Worm (Caenorhabditis elegans) whole organism, midembryonic: ENCODE data around the gene ssr-2.
A peak's percentile ranks its signal among the peaks of the same experiment; 100 is the strongest.

ENCODE experiments used
- T22C8.4 ChIP-seq: fragments of 200-800 bp; sonication (Bioruptor generic); IDR thresholded peaks from 2 replicates; pipeline ENCODE4 v1.3.6; 2022; ENCODE audit warnings: missing genetic modification characterization, missing compliant biosample characterization
- cog-1 ChIP-seq: sonication (generic microtip); optimal IDR thresholded peaks from 2 replicates; lab custom pipeline; 2016; ENCODE audit warnings: missing genetic modification characterization, missing compliant biosample characterization
- flt-1 ChIP-seq: fragments of 200-800 bp; sonication (Bioruptor generic); IDR thresholded peaks from 2 replicates; pipeline ENCODE4 v1.3.6; 2022; ENCODE audit warnings: missing genetic modification characterization, missing compliant biosample characterization
- klf-2 ChIP-seq: fragments of 200-800 bp; sonication (Bioruptor generic); conservative IDR thresholded peaks from 2 replicates; pipeline ENCODE4 v1.3.6; 2022; ENCODE audit warnings: missing genetic modification reagents, missing genetic modification characterization, missing compliant biosample characterization
- med-1 ChIP-seq: sonication (generic microtip); optimal IDR thresholded peaks from 2 replicates; lab custom pipeline; 2017; ENCODE audit warnings: missing genetic modification characterization, mild to moderate bottlenecking, missing compliant biosample characterization, antibody characterized with exemption, missing genetic modification reagents; ENCODE audit not compliant: insufficient read depth
- ref-1 ChIP-seq: fragments of 200-800 bp; sonication (Bioruptor generic); conservative IDR thresholded peaks from 2 replicates; pipeline ENCODE4 v1.3.6; 2022; ENCODE audit warnings: missing genetic modification reagents, missing genetic modification characterization, missing compliant biosample characterization
- tab-1 ChIP-seq: fragments of 200-800 bp; sonication (Bioruptor generic); IDR thresholded peaks from 2 replicates; pipeline ENCODE4 v1.3.6; 2022; ENCODE audit warnings: missing genetic modification characterization, missing compliant biosample characterization
- ztf-23 ChIP-seq: fragments of 200-800 bp; sonication (Bioruptor generic); IDR thresholded peaks from 2 replicates; pipeline ENCODE4 v1.3.6; 2022; ENCODE audit warnings: missing genetic modification reagents, missing genetic modification characterization, missing compliant biosample characterization
- ztf-29 ChIP-seq: fragments of 200-800 bp; sonication (Bioruptor generic); IDR thresholded peaks from 2 replicates; pipeline ENCODE4 v1.3.6; 2022; ENCODE audit warnings: missing genetic modification reagents, missing genetic modification characterization, missing compliant biosample characterization

ssr-2 gene

DNA sequence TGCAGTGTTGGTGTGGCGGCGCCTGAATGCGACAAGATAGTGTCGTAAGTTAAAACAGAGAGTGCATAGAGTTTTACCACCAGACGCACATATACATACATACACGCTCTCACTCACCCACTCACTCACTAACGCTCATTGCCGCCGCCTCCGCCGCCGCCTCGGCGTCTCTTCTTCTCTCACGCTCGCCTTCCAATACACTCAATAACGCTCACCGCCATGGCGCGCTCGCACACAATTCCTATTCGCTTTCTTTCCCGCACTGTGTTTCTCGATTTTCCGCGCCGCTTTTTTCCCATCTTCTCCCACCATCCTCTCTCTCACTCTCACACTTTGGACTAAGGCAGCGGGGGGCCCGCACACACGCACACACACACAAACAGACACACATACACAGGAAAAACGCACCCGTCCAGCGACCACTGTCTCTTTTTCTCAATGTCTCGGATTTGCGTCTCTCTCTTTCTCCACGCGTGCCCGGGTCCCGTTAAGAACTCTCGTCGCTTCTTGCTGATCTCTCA lies 24.9 kb upstream of the ssr-2 start, which contains the start of gene kin-29:
TSS of gene kin-29 (minus strand) at position 51 of the 521 bp plus-strand sequence.
- TF ChIP-seq ztf-23 (GFP tag; lab: Robert Waterston, UW) (no peak; the same call in 1 of the 2 replicates), ref-1 (GFP tag; lab: Robert Waterston, UW) (0 out of 2 replicates have a peak, but pooled peaks have one; percentile 32), tab-1 (GFP tag; lab: Robert Waterston, UW) (peak; percentile 14; the same call in 1 of the 2 replicates), T22C8.4 (no peak), ztf-29 (peak; percentile 50), med-1 (no peak), klf-2 (GFP tag; lab: Robert Waterston, UW) (no peak), cog-1 (peak; percentile 73), flt-1 (GFP tag; lab: Robert Waterston, UW) (peak; percentile 43; the same call in 1 of the 2 replicates)

DNA sequence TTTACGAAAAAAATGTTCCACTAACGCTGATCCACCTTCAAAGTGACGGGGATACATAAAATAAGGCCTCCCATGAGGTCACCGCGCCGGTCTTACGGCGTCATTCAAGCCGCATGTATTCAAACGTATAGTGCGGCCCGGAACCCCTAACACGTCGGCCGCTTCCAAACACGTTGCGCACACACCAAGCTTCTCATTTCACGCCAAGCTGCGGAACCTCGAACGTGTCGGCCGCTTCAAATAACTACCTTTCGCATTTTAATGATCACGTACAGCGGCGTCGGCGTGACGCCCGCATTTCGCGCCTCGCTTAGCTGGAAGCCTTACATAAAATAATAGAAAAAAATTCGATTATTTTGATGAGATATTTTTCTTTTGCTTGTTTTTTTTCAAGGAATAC lies 16.0 kb upstream of the ssr-2 start:
- TF ChIP-seq ztf-23 (GFP tag; lab: Robert Waterston, UW) (no peak), ref-1 (GFP tag; lab: Robert Waterston, UW) (no peak), tab-1 (GFP tag; lab: Robert Waterston, UW) (no peak), klf-2 (GFP tag; lab: Robert Waterston, UW) (no peak), ztf-29 (no peak), T22C8.4 (no peak), med-1 (no peak), cog-1 (no peak), flt-1 (GFP tag; lab: Robert Waterston, UW) (no peak)

DNA sequence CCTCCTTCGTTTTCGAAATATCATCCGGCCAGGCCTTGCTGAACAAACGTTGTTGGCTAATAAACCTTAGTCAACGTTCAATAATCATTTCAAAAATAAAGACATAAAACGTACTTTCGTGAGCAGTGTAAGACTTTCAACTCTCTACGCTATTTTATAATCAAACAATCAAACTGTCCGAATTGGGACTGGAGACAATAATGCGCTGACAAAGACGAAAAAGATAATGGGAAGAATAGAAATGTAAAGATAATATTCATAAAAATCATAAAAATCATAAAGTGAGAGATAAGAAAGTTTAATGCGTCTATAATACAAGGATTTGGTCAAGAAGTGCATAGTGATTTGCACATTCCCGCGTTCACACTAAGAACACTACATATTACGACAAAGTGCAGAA lies 14.2 kb upstream of the ssr-2 start:
- TF ChIP-seq T22C8.4 (no peak), ztf-23 (GFP tag; lab: Robert Waterston, UW) (no peak), cog-1 (no peak), flt-1 (GFP tag; lab: Robert Waterston, UW) (no peak), klf-2 (GFP tag; lab: Robert Waterston, UW) (no peak), med-1 (no peak), tab-1 (GFP tag; lab: Robert Waterston, UW) (no peak), ztf-29 (no peak), ref-1 (GFP tag; lab: Robert Waterston, UW) (no peak)

DNA sequence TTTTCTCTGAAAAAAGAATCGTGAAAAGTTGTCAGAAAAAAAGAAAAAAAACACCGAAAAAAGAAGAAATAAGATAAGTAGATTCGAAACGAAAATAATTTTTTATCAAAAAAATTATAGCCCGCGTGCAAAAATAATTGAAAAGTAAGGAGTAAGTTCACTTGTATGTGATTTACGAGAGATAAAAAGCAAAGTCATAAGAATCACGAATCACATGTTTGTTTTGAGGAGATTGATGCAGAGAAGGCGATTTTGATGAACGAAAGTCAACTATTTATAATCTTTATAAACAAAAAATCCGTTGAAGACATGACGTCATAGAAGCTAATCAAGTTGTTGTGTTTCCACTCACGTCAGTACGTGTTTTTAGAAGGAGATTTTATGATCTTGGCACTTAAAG lies 12.7 kb upstream of the ssr-2 start, which contains the start of gene Y71H10B.1:
TSS of gene Y71H10B.1 (minus strand) at position 6 of the 400 bp plus-strand sequence.
- TF ChIP-seq klf-2 (GFP tag; lab: Robert Waterston, UW), result no peak
- TF ChIP-seq med-1, result no peak
- no peak for TF ChIP-seq tab-1 (GFP tag; lab: Robert Waterston, UW)
- no peak for TF ChIP-seq ztf-23 (GFP tag; lab: Robert Waterston, UW)
- no peak for TF ChIP-seq ztf-29
- TF ChIP-seq cog-1, result no peak
- TF ChIP-seq ref-1 (GFP tag; lab: Robert Waterston, UW), result no peak
- TF ChIP-seq T22C8.4, result no peak

DNA sequence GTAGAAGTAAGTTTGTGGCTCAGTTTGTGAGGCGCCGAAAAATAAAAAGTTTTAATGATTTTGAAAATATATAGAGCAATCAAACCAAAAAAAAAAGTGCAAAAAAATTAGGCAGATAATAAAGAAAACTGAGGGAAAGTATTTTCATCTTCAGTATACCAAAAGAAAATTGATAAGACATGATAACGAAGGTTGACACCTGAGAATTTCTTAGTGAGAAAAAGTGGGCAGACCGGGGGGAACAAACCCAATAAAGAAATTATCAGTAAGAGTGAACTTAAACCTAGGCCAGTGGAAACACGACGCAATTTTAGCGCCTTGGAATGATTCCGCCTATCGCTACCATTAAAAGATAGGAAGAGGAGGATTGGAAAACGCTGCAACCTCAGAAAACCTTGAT lies 11.1 kb upstream of the ssr-2 start:
- no peak for TF ChIP-seq T22C8.4
- TF ChIP-seq med-1, result no peak
- TF ChIP-seq tab-1 (GFP tag; lab: Robert Waterston, UW), result no peak
- no peak for TF ChIP-seq klf-2 (GFP tag; lab: Robert Waterston, UW)
- TF ChIP-seq cog-1, result no peak
- no peak for TF ChIP-seq ztf-29
- no peak for TF ChIP-seq flt-1 (GFP tag; lab: Robert Waterston, UW)
- no peak for TF ChIP-seq ref-1 (GFP tag; lab: Robert Waterston, UW)
- TF ChIP-seq ztf-23 (GFP tag; lab: Robert Waterston, UW), result no peak

DNA sequence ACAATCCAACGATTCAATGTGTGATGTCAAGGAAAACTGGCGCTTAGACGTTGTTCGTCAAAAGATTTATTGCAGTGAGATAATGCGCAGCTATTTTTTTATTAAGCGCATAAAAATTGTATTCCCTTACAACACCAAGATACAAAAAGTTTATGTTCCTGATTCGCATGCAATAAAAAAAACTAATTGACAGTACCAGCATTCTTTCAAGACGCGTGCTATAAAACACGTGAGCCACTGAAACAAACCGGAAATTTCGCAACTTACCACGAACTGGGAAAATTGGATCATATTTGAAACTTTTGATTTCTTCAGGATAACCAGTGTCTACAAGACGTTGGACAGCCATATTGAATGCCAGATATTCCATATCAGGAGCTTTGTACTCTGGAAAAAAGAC lies 9.9 kb upstream of the ssr-2 start:
- TF ChIP-seq cog-1, result no peak
- no peak for TF ChIP-seq flt-1 (GFP tag; lab: Robert Waterston, UW)
- TF ChIP-seq T22C8.4, result no peak
- no peak for TF ChIP-seq med-1
- TF ChIP-seq ztf-23 (GFP tag; lab: Robert Waterston, UW), result no peak
- no peak for TF ChIP-seq tab-1 (GFP tag; lab: Robert Waterston, UW)
- TF ChIP-seq klf-2 (GFP tag; lab: Robert Waterston, UW), result no peak
- no peak for TF ChIP-seq ztf-29
- TF ChIP-seq ref-1 (GFP tag; lab: Robert Waterston, UW), result no peak

DNA sequence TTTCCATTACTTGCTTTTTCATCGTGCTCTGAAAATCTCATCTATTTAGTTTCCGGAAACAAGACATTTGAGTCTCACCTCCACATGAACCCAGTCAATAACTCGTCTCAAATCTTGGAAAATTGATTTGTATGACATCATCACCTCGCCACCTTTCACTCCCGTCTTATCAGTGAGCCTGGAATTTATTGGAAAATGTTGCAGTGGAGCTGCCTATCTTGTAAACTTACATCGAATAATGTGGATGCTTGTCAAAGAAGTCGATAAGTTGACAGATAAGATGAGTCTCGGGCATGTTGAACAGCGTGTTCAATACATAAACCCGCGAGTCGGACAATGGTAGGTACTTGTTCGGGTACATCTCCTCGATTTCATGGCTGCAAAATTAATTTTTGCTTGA lies 9.2 kb upstream of the ssr-2 start:
- TF ChIP-seq flt-1 (GFP tag; lab: Robert Waterston, UW) (no peak), med-1 (no peak), ref-1 (GFP tag; lab: Robert Waterston, UW) (no peak)

DNA sequence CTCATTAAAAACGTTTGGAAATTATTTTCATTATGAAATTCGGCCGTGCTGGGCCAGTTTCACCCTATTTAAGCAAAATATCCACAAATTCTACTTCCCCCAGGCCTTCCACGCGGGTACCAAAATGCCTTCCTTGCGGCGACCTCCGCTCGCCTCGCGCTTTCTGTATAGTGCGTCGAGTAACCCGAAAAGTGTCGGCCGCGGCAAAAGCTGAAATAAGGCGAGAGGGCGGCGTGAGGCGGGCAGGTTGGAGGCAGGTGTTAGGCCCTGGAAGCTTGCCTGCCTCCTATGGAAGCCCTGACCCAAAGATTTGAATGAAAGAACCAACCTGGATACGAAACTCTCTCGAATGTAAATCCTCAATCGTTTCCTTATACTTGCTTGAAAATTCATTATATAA lies 1.2 kb downstream of the ssr-2 start:
- TF ChIP-seq T22C8.4 (no peak), ref-1 (GFP tag; lab: Robert Waterston, UW) (no peak), flt-1 (GFP tag; lab: Robert Waterston, UW) (no peak), tab-1 (GFP tag; lab: Robert Waterston, UW) (no peak), ztf-23 (GFP tag; lab: Robert Waterston, UW) (no peak), cog-1 (no peak), med-1 (no peak), klf-2 (GFP tag; lab: Robert Waterston, UW) (no peak), ztf-29 (no peak)

DNA sequence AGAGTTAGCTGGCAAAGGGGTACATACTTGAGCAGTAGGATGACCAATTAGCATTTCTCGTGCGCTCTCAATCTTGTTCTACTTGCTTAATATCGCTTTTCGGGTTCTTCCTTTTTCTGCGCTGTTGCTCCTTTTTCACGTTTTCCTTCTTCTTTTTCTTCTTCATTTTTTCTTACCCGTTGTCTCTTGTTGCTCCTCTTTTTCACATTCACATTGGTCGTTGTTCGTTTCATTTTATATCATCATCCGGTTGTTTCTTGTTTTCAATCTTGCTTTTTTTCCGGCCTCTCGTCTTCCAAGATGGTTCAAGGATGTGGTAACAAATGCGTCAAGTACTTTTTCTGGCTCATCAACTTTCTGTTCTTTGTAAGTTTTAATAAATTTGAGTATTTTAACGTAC lies 7.4 kb downstream of the ssr-2 start, which contains the start of gene tsp-6:
TSS of gene tsp-6 (plus strand) at position 301 of the 400 bp plus-strand sequence.
- TF ChIP-seq med-1, result no peak
- TF ChIP-seq T22C8.4, result no peak
- TF ChIP-seq ref-1 (GFP tag; lab: Robert Waterston, UW), result no peak
- no peak for TF ChIP-seq klf-2 (GFP tag; lab: Robert Waterston, UW)
- no peak for TF ChIP-seq flt-1 (GFP tag; lab: Robert Waterston, UW)
- TF ChIP-seq cog-1, result no peak
- TF ChIP-seq tab-1 (GFP tag; lab: Robert Waterston, UW), result no peak
- TF ChIP-seq ztf-29, result no peak
- TF ChIP-seq ztf-23 (GFP tag; lab: Robert Waterston, UW), result no peak

DNA sequence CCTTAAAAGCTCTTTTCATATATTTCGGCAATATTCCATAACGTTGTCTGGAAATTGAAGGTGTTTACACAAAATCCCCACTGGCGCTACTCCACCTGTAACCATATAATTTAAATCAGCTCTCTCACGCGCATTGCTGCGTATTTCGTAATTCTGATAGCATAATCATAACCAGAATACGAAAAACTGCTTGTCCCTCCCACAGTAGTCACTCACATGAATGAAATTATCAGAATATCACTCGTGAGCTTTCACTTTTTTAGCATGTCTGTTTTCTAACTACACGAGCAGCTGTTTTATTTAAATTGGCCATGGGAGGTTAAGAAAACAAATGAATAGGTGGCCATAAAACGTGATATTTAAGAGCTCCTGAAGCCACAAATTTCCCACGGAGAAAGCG lies 7.8 kb downstream of the ssr-2 start:
- TF ChIP-seq tab-1 (GFP tag; lab: Robert Waterston, UW) (no peak), flt-1 (GFP tag; lab: Robert Waterston, UW) (no peak), ztf-29 (no peak), med-1 (no peak), ztf-23 (GFP tag; lab: Robert Waterston, UW) (no peak), klf-2 (GFP tag; lab: Robert Waterston, UW) (no peak), T22C8.4 (no peak), cog-1 (no peak)
